Worm (Caenorhabditis elegans): ENCODE results near the gene btb-10.

Gene btb-10

ce11 chrII:1103484-1104100, 43.0 kb upstream of the btb-10 start:
- TF ChIP-seq pqm-1 (tag; optimal IDR thresholded peaks at IDR 0.05) (peak; percentile 54), elt-2 (tag; optimal IDR thresholded peaks at IDR 0.05) (peak; percentile 99), hlh-8 (tag; optimal IDR thresholded peaks at IDR 0.05) (no peak)

- TF ChIP-seq tbx-2 (tag; optimal IDR thresholded peaks at IDR 0.05) (no peak), hlh-13 (GFP tag; optimal IDR thresholded peaks at IDR 0.05) (no peak), ceh-22 (tag; optimal IDR thresholded peaks at IDR 0.05) (no peak), pag-3 (tag; optimal IDR thresholded peaks at IDR 0.05; ENCODE audit: borderline replicate concordance) (no peak), lin-11 (tag; optimal IDR thresholded peaks at IDR 0.05) (no peak), lim-6 (tag; optimal IDR thresholded peaks at IDR 0.05) (no peak), C38D4.7 (GFP tag; optimal IDR thresholded peaks at IDR 0.05) (no peak), madf-2 (tag; optimal IDR thresholded peaks at IDR 0.05) (no peak), Y22D7AL.16 (tag; optimal IDR thresholded peaks at IDR 0.05) (no peak)
Observed at ce11 chrII:1102209-1102608, 41.6 kb upstream of the btb-10 start.

ce11 chrII:1101413-1101812, 40.8 kb upstream of the btb-10 start:
- no peak for TF ChIP-seq ceh-24 (tag; optimal IDR thresholded peaks at IDR 0.05)
- no peak for TF ChIP-seq syd-9 (tag; optimal IDR thresholded peaks at IDR 0.05)
- no peak for TF ChIP-seq unc-55 (GFP tag; optimal IDR thresholded peaks at IDR 0.05)
- no peak for TF ChIP-seq madf-2 (tag; optimal IDR thresholded peaks at IDR 0.05)
- no peak for TF ChIP-seq pax-1 (tag; optimal IDR thresholded peaks at IDR 0.05)
- no peak for TF ChIP-seq pha-2 (tag; optimal IDR thresholded peaks at IDR 0.05)
- no peak for TF ChIP-seq T23F11.4 (GFP tag; optimal IDR thresholded peaks at IDR 0.05)
- no peak for TF ChIP-seq hlh-8 (tag; optimal IDR thresholded peaks at IDR 0.05)
- no peak for TF ChIP-seq Y22D7AL.16 (tag; optimal IDR thresholded peaks at IDR 0.05)
- TF ChIP-seq unc-42 (tag; optimal IDR thresholded peaks at IDR 0.05), result no peak
- no peak for TF ChIP-seq sox-2 (GFP tag; IDR thresholded peaks at IDR 0.05)
- no peak for TF ChIP-seq hlh-30 (tag; optimal IDR thresholded peaks at IDR 0.05; ENCODE audit: insufficient read depth)

ce11 chrII:1100719-1101118, 40.1 kb upstream of the btb-10 start, which contains the start of gene pho-14:
Gene pho-14, minus strand, starts transcription at chrII:1100819.
- TF ChIP-seq Y22D7AL.16 (tag; optimal IDR thresholded peaks at IDR 0.05) (no peak), ceh-19 (GFP tag; optimal IDR thresholded peaks at IDR 0.05) (no peak), ceh-31 (tag; optimal IDR thresholded peaks at IDR 0.05) (no peak), pag-3 (tag; optimal IDR thresholded peaks at IDR 0.05; ENCODE audit: borderline replicate concordance) (no peak), ceh-9 (tag; optimal IDR thresholded peaks at IDR 0.05) (no peak), K02D7.2 (tag; optimal IDR thresholded peaks at IDR 0.05) (no peak), elt-4 (tag; optimal IDR thresholded peaks at IDR 0.05) (no peak), ceh-14 (tag; optimal IDR thresholded peaks at IDR 0.05) (no peak), fkh-10 (GFP tag; optimal IDR thresholded peaks at IDR 0.05) (no peak), pha-2 (tag; optimal IDR thresholded peaks at IDR 0.05) (no peak), che-1 (tag; optimal IDR thresholded peaks at IDR 0.05) (no peak), ets-4 (tag; optimal IDR thresholded peaks at IDR 0.05) (no peak), nhr-11 (tag; optimal IDR thresholded peaks at IDR 0.05) (no peak), ztf-16 (tag; optimal IDR thresholded peaks at IDR 0.05) (no peak), nhr-232 (tag; optimal IDR thresholded peaks at IDR 0.05) (no peak), ceh-48 (tag; optimal IDR thresholded peaks at IDR 0.05) (no peak)

ce11 chrII:1091706-1092105, 31.1 kb upstream of the btb-10 start, which contains the start of gene snf-3:
Gene snf-3, plus strand, starts transcription at chrII:1092006.
- no peak for TF ChIP-seq mec-3 (tag; optimal IDR thresholded peaks at IDR 0.05; ENCODE audit: borderline replicate concordance)
- TF ChIP-seq unc-3 (GFP tag; conservative IDR thresholded peaks at IDR 0.05), result no peak
- TF ChIP-seq unc-3 (tag; optimal IDR thresholded peaks at IDR 0.05), result no peak
- no peak for TF ChIP-seq ceh-48 (tag; optimal IDR thresholded peaks at IDR 0.05)
- no peak for TF ChIP-seq hlh-13 (GFP tag; optimal IDR thresholded peaks at IDR 0.05)
- no peak for TF ChIP-seq sox-4 (tag; optimal IDR thresholded peaks at IDR 0.05)
- no peak for TF ChIP-seq pax-1 (tag; optimal IDR thresholded peaks at IDR 0.05)
- TF ChIP-seq gmeb-2 (tag; optimal IDR thresholded peaks at IDR 0.05), result no peak
- no peak for TF ChIP-seq ceh-6 (GFP tag; optimal IDR thresholded peaks at IDR 0.05)
- no peak for TF ChIP-seq sdc-2 (tag; optimal IDR thresholded peaks at IDR 0.05)
- TF ChIP-seq ceh-14 (tag; optimal IDR thresholded peaks at IDR 0.05), result no peak
- no peak for TF ChIP-seq ceh-31 (tag; optimal IDR thresholded peaks at IDR 0.05)
- TF ChIP-seq pag-3 (tag; optimal IDR thresholded peaks at IDR 0.05; ENCODE audit: borderline replicate concordance), result no peak
- no peak for TF ChIP-seq npax-4 (tag; optimal IDR thresholded peaks at IDR 0.05)
- no peak for TF ChIP-seq lin-11 (tag; optimal IDR thresholded peaks at IDR 0.05)
- no peak for TF ChIP-seq lim-6 (tag; optimal IDR thresholded peaks at IDR 0.05)
- no peak for TF ChIP-seq ets-4 (tag; optimal IDR thresholded peaks at IDR 0.05)
- TF ChIP-seq pat-9 (tag; optimal IDR thresholded peaks at IDR 0.05), result no peak
- TF ChIP-seq odd-2 (tag; optimal IDR thresholded peaks at IDR 0.05), result no peak
- no peak for TF ChIP-seq ceh-19 (GFP tag; optimal IDR thresholded peaks at IDR 0.05)
- TF ChIP-seq tbx-2 (tag; optimal IDR thresholded peaks at IDR 0.05), result no peak
